Worm (Caenorhabditis elegans) whole organism, late embryonic: ENCODE data around the gene Y24F12A.1.

Source experiments
- F13H6.1 ChIP-seq: sonication (generic microtip); optimal IDR thresholded peaks from 2 replicates; lab custom pipeline; 2016; ENCODE audit warnings: missing genetic modification characterization, missing compliant biosample characterization
- ama-1 ChIP-seq: fragments of 150-350 bp; optimal IDR thresholded peaks from 2 replicates; lab custom pipeline; 2014
- hlh-15 ChIP-seq: sonication (generic microtip); optimal IDR thresholded peaks from 2 replicates; lab custom pipeline; 2016; ENCODE audit warnings: missing genetic modification characterization, missing compliant biosample characterization
- mec-3 ChIP-seq: sonication (generic microtip); optimal IDR thresholded peaks from 2 replicates; lab custom pipeline; 2016; ENCODE audit warnings: borderline replicate concordance, missing genetic modification characterization, missing compliant biosample characterization
- pha-4 ChIP-seq: fragments of 150-350 bp; optimal IDR thresholded peaks from 2 replicates; lab custom pipeline; 2018; ENCODE audit warnings: missing biosample characterization, missing genetic modification reagents, missing genetic modification characterization
- pqm-1 ChIP-seq: sonication (generic microtip); optimal IDR thresholded peaks from 2 replicates; lab custom pipeline; 2016; ENCODE audit warnings: missing genetic modification characterization, missing compliant biosample characterization
- unc-86 ChIP-seq: sonication (generic microtip); optimal IDR thresholded peaks from 2 replicates; lab custom pipeline; 2016; ENCODE audit warnings: missing genetic modification characterization, missing compliant biosample characterization

- TF ChIP-seq F13H6.1 (tag; lab: Kevin White, UChicago) (no peak), unc-86 (tag; lab: Kevin White, UChicago) (no peak), mec-3 (no peak), ama-1 (lab: Kevin White, UChicago) (no peak), pha-4 (no peak), pqm-1 (tag; lab: Kevin White, UChicago) (no peak), hlh-15 (tag; lab: Kevin White, UChicago) (no peak)
Observed at ce11 chrIV:11603265-11603840, 1.7 kb upstream of the Y24F12A.1 start.
